Fruit fly (Drosophila melanogaster) S2 (cell line): ENCODE measurements around the gene kz.

ENCODE experiments used
- CG8478 ChIP-seq: fragments of >200 bp; optimal IDR thresholded peaks from 2 replicates; lab custom pipeline; 2018
- CTCF ChIP-seq, 2 experiments: fragments of >200 bp; optimal IDR thresholded peaks; 2 replicates each; lab custom pipeline; 2018

DNA sequence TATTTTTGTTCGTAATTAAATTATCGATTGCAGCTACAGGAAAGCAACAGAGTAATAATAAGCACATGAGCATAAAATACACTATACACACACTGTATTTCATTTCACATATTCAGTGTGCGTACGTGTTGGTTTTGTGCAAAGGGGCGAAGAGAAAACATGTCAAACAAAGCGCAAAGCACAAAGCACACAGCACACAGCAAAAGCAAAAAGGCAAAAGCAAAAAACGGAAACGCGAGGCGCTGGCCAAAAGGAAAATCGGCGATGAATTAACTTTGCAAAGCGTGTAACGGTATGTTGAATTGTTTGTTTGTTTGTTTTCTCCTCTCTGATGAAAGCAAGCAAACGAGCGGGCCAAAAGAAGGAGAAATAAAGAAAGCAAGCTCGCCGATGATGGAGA, 46.5 kb upstream of the kz start:
- no peak for TF ChIP-seq CTCF (optimal IDR thresholded peaks at IDR 0.05; lab: Kevin White, UChicago)
- no peak for TF ChIP-seq CG8478 (lab: Kevin White, UChicago)
